Fruit fly (Drosophila melanogaster) whole organism, embryonic: ENCODE measurements around the gene Gr63a.

Experiments used
- CG10209 ChIP-seq: fragments of 200-800 bp; sonication (Bioruptor generic); optimal IDR thresholded peaks from 3 replicates; lab custom pipeline; 2017; ENCODE audit warnings: missing biosample characterization, mild to moderate bottlenecking, missing genetic modification characterization, missing genetic modification reagents
- CG1024 ChIP-seq: fragments of 200-800 bp; sonication (Bioruptor generic); IDR thresholded peaks from 2 replicates; pipeline ENCODE4 v1.3.6; 2022; ENCODE audit warnings: missing biosample characterization, missing genetic modification characterization
- CG11398 ChIP-seq: fragments of 200-800 bp; sonication (Bioruptor generic); optimal IDR thresholded peaks from 2 replicates; lab custom pipeline; 2016; ENCODE audit warnings: missing biosample characterization, missing genetic modification characterization
- CG12659 ChIP-seq: fragments of 200-800 bp; sonication (Bioruptor generic); optimal IDR thresholded peaks from 3 replicates; lab custom pipeline; 2017; ENCODE audit warnings: mild to moderate bottlenecking, missing biosample characterization, missing genetic modification reagents, missing genetic modification characterization
- CG15479 ChIP-seq: fragments of 200-800 bp; sonication (Bioruptor generic); optimal IDR thresholded peaks from 3 replicates; lab custom pipeline; 2019; ENCODE audit warnings: missing biosample characterization, mild to moderate bottlenecking, missing genetic modification characterization, moderate library complexity
- CG15514 ChIP-seq: fragments of 200-800 bp; sonication (Bioruptor generic); optimal IDR thresholded peaks from 3 replicates; lab custom pipeline; 2017; ENCODE audit warnings: missing biosample characterization, missing genetic modification characterization, mild to moderate bottlenecking, moderate library complexity, missing genetic modification reagents
- CG15601 ChIP-seq: fragments of 200-800 bp; sonication (Bioruptor generic); optimal IDR thresholded peaks from 3 replicates; lab custom pipeline; 2019; ENCODE audit warnings: missing biosample characterization, mild to moderate bottlenecking, missing genetic modification characterization, moderate library complexity
- CG16779 ChIP-seq: fragments of 200-800 bp; sonication (Bioruptor generic); IDR thresholded peaks from 2 replicates; pipeline ENCODE4 v1.3.6; 2022; ENCODE audit warnings: missing biosample characterization, missing genetic modification characterization
- CG17802 ChIP-seq: fragments of 200-800 bp; sonication (Bioruptor generic); optimal IDR thresholded peaks from 2 replicates; lab custom pipeline; 2018; ENCODE audit warnings: missing biosample characterization, mild to moderate bottlenecking, missing genetic modification characterization, moderate library complexity
- CG18262 ChIP-seq: fragments of 200-800 bp; optimal IDR thresholded peaks from 3 replicates; lab custom pipeline; 2019; ENCODE audit warnings: missing biosample characterization, mild to moderate bottlenecking, missing genetic modification characterization, moderate library complexity
- CG2875 ChIP-seq: fragments of 200-800 bp; sonication (Bioruptor generic); optimal IDR thresholded peaks from 2 replicates; lab custom pipeline; 2017; ENCODE audit warnings: missing biosample characterization, mild to moderate bottlenecking, missing genetic modification characterization, missing genetic modification reagents
- CG6175 ChIP-seq: fragments of 200-800 bp; sonication (Bioruptor generic); IDR thresholded peaks from 3 replicates; pipeline ENCODE4 v1.3.6; 2022; ENCODE audit warnings: missing biosample characterization, missing genetic modification characterization
- CG7839 ChIP-seq: fragments of 200-800 bp; sonication (Bioruptor generic); optimal IDR thresholded peaks from 3 replicates; lab custom pipeline; 2018; ENCODE audit warnings: missing biosample characterization, mild to moderate bottlenecking, missing genetic modification characterization, moderate library complexity
- CG8478 ChIP-seq: fragments of >200 bp; optimal IDR thresholded peaks from 2 replicates; lab custom pipeline; 2018
- CG9876 ChIP-seq: fragments of 200-800 bp; sonication (Bioruptor generic); optimal IDR thresholded peaks from 2 replicates; lab custom pipeline; 2016; ENCODE audit warnings: missing biosample characterization, missing genetic modification characterization
- CkIIα-i1 ChIP-seq: fragments of 200-800 bp; sonication (Bioruptor generic); IDR thresholded peaks from 2 replicates; pipeline ENCODE4 v1.3.6; 2022; ENCODE audit warnings: missing biosample characterization, missing genetic modification characterization
- Dad ChIP-seq: fragments of 200-800 bp; sonication (Bioruptor generic); optimal IDR thresholded peaks from 3 replicates; lab custom pipeline; 2016; ENCODE audit warnings: missing biosample characterization, missing genetic modification characterization
- Dbx ChIP-seq: fragments of 200-800 bp; sonication (Bioruptor generic); IDR thresholded peaks from 3 replicates; pipeline ENCODE4 v1.3.6; 2022; ENCODE audit warnings: missing biosample characterization, missing genetic modification characterization
- H15 ChIP-seq: fragments of 200-800 bp; sonication (Bioruptor generic); IDR thresholded peaks from 3 replicates; pipeline ENCODE4 v1.3.6; 2022; ENCODE audit warnings: missing biosample characterization, missing genetic modification characterization
- HHEX ChIP-seq: fragments of 200-800 bp; sonication (Bioruptor generic); optimal IDR thresholded peaks from 3 replicates; lab custom pipeline; 2017; ENCODE audit warnings: missing biosample characterization, mild to moderate bottlenecking, missing genetic modification characterization, missing genetic modification reagents
- HLH54F ChIP-seq: fragments of 200-800 bp; sonication (Bioruptor generic); optimal IDR thresholded peaks from 3 replicates; lab custom pipeline; 2016; ENCODE audit warnings: missing biosample characterization, missing genetic modification characterization
- Hr39 ChIP-seq: fragments of >200 bp; optimal IDR thresholded peaks from 2 replicates; lab custom pipeline; 2017
- Hr51 ChIP-seq, 2 experiments: fragments of 200-800 bp; sonication (Bioruptor generic); optimal IDR thresholded peaks; 2 replicates in 1 of 2; 3 replicates in 1 of 2; lab custom pipeline; 2016 to 2018; ENCODE audit warnings: missing biosample characterization in 2 of 2, missing genetic modification characterization in 2 of 2, mild to moderate bottlenecking in 1 of 2, moderate library complexity in 1 of 2
- Mes4 ChIP-seq: fragments of 200-800 bp; sonication (Bioruptor generic); optimal IDR thresholded peaks from 2 replicates; lab custom pipeline; 2016; ENCODE audit warnings: missing biosample characterization, missing genetic modification characterization
- Nf-YB ChIP-seq: fragments of 200-800 bp; sonication (Bioruptor generic); optimal IDR thresholded peaks from 3 replicates; lab custom pipeline; 2019; ENCODE audit warnings: missing biosample characterization, mild to moderate bottlenecking, missing genetic modification characterization, moderate library complexity
- Oli ChIP-seq: fragments of 200-800 bp; sonication (Bioruptor generic); optimal IDR thresholded peaks from 2 replicates; lab custom pipeline; 2018; ENCODE audit warnings: missing biosample characterization, mild to moderate bottlenecking, missing genetic modification characterization, moderate library complexity
- Optix ChIP-seq: fragments of 200-800 bp; sonication (Bioruptor generic); IDR thresholded peaks from 3 replicates; pipeline ENCODE4 v1.3.6; 2022; ENCODE audit warnings: missing biosample characterization, missing genetic modification characterization
- Pdp1 ChIP-seq, 2 experiments: fragments of 200-800 bp; sonication (Bioruptor generic); optimal IDR thresholded peaks; 3 replicates each; lab custom pipeline; 2016; ENCODE audit warnings: missing biosample characterization in 2 of 2, missing genetic modification characterization in 2 of 2, mild to moderate bottlenecking in 1 of 2, moderate library complexity in 1 of 2
- Ptx1 ChIP-seq: fragments of 200-800 bp; sonication (Bioruptor generic); IDR thresholded peaks from 2 replicates; pipeline ENCODE4 v1.3.6; 2022; ENCODE audit warnings: missing biosample characterization, missing genetic modification characterization
- Sry-β ChIP-seq: fragments of 200-800 bp; sonication (Bioruptor generic); optimal IDR thresholded peaks from 2 replicates; lab custom pipeline; 2018; ENCODE audit warnings: missing biosample characterization, mild to moderate bottlenecking, missing genetic modification characterization, moderate library complexity
- Taf1 ChIP-seq: fragments of 200-800 bp; sonication (Bioruptor generic); IDR thresholded peaks from 2 replicates; pipeline ENCODE4 v1.3.6; 2022; ENCODE audit warnings: missing biosample characterization, missing genetic modification characterization
- ac ChIP-seq: fragments of 200-800 bp; sonication (Bioruptor generic); optimal IDR thresholded peaks from 3 replicates; lab custom pipeline; 2017; ENCODE audit warnings: missing biosample characterization, mild to moderate bottlenecking, missing genetic modification characterization
- bab2 ChIP-seq: fragments of 200-800 bp; sonication (Bioruptor generic); optimal IDR thresholded peaks from 2 replicates; lab custom pipeline; 2016; ENCODE audit warnings: missing biosample characterization, missing genetic modification characterization
- bbx ChIP-seq: fragments of 200-800 bp; sonication (Bioruptor generic); IDR thresholded peaks from 2 replicates; pipeline ENCODE4 v1.3.6; 2022; ENCODE audit warnings: missing biosample characterization, missing genetic modification characterization; ENCODE audit not compliant: partially characterized antibody
- bowl ChIP-seq: fragments of 200-800 bp; sonication (Bioruptor generic); IDR thresholded peaks from 2 replicates; pipeline ENCODE4 v1.3.6; 2022; ENCODE audit warnings: missing biosample characterization, missing genetic modification characterization
- crol ChIP-seq: fragments of 200-800 bp; sonication (Bioruptor generic); IDR thresholded peaks from 2 replicates; pipeline ENCODE4 v1.3.6; 2022; ENCODE audit warnings: missing biosample characterization, missing genetic modification characterization
- da ChIP-seq: fragments of 200-800 bp; sonication (Bioruptor generic); optimal IDR thresholded peaks from 2 replicates; lab custom pipeline; 2016; ENCODE audit warnings: missing biosample characterization, missing genetic modification characterization
- dimm ChIP-seq: fragments of 200-800 bp; sonication (Bioruptor generic); IDR thresholded peaks from 2 replicates; pipeline ENCODE4 v1.3.6; 2022; ENCODE audit warnings: missing biosample characterization, missing genetic modification characterization
- ewg ChIP-seq: fragments of 200-800 bp; sonication (Bioruptor generic); optimal IDR thresholded peaks from 3 replicates; lab custom pipeline; 2017; ENCODE audit warnings: mild to moderate bottlenecking, missing biosample characterization, missing genetic modification reagents, missing genetic modification characterization
- fu2 ChIP-seq: fragments of 200-800 bp; sonication (Bioruptor generic); optimal IDR thresholded peaks from 2 replicates; lab custom pipeline; 2016; ENCODE audit warnings: missing biosample characterization, missing genetic modification characterization
- h ChIP-seq: fragments of >200 bp; optimal IDR thresholded peaks from 2 replicates; lab custom pipeline; 2017
- kay ChIP-seq: fragments of 200-800 bp; sonication (Bioruptor generic); optimal IDR thresholded peaks from 2 replicates; lab custom pipeline; 2016; ENCODE audit warnings: missing biosample characterization, missing genetic modification characterization
- lab ChIP-seq: fragments of 200-800 bp; sonication (Bioruptor generic); optimal IDR thresholded peaks from 3 replicates; lab custom pipeline; 2017; ENCODE audit warnings: missing biosample characterization, missing genetic modification characterization, mild to moderate bottlenecking, moderate library complexity, missing genetic modification reagents
- lmd ChIP-seq: fragments of 200-800 bp; sonication (Bioruptor generic); IDR thresholded peaks from 2 replicates; pipeline ENCODE4 v1.3.6; 2022; ENCODE audit warnings: missing biosample characterization, missing genetic modification characterization
- pho ChIP-seq: fragments of 200-800 bp; sonication (Bioruptor generic); optimal IDR thresholded peaks from 2 replicates; lab custom pipeline; 2016; ENCODE audit warnings: missing biosample characterization, missing genetic modification characterization
- scrt ChIP-seq: fragments of 200-800 bp; sonication (Bioruptor generic); optimal IDR thresholded peaks from 2 replicates; lab custom pipeline; 2018; ENCODE audit warnings: missing biosample characterization, mild to moderate bottlenecking, missing genetic modification characterization, moderate library complexity
- sima ChIP-seq: fragments of 200-800 bp; sonication (Bioruptor generic); optimal IDR thresholded peaks from 2 replicates; lab custom pipeline; 2016; ENCODE audit warnings: missing biosample characterization, missing genetic modification characterization
- unpg ChIP-seq: fragments of 200-800 bp; sonication (Bioruptor generic); optimal IDR thresholded peaks from 3 replicates; lab custom pipeline; 2018; ENCODE audit warnings: missing biosample characterization, mild to moderate bottlenecking, missing genetic modification characterization, moderate library complexity
- vvl ChIP-seq: fragments of 200-800 bp; sonication (Bioruptor generic); IDR thresholded peaks from 2 replicates; pipeline ENCODE4 v1.3.6; 2022; ENCODE audit warnings: missing biosample characterization, missing genetic modification characterization

Gene Gr63a

DNA sequence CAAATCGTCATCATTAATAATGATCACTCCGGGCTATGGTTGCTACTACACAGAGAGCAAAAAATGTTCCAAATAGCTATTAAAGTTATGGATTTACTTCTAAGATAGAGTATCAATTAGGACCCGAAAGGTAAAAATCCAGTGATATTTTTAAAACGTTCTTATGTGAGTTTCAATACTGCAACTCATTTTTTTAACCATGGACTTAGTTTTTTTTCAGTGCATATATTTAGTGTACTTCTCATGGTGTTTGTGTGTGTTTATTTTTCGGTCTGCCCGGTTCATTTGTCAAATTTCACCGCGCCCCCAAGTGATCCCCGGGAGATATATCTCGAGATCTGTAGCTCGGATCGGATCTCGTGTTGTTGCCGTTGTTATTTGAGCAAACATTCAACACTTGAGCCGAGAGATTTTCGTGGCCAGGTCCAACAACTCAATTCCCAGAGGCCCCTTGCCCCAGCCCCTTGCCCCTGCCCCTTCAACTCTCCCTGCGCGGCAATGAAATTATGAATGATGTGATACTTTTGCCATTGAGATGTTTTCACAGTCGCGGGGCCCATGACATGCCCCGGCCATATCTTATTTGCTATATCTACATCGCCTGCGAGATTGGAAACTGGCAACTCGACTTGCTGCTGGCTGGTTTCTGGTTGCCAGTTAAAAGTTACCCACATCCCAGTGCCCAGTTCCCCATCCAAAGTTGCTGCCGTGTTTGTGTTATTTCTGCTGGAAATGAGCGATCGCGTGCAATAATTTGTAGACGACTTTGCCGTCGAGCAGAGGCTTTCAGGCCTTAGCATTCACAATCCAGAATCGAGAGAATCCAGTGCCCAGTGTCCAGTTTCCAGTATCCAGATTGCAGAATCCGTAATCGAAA lies 33.7 kb downstream of the Gr63a start (continued):
- TF ChIP-seq Hr51 (GFP tag; optimal IDR thresholded peaks at IDR 0.05; lab: Kevin White, UChicago) (peak; percentile 29 to 59), CG6175 (GFP tag; lab: Robert Waterston, UW) (peak; percentile 42; the same call in 1 of the 3 replicates), kay (GFP tag; lab: Kevin White, UChicago) (peak; percentile 32), Dad (peak; percentile 22), CG17802 (tag; lab: Kevin White, UChicago) (no peak), CG15479 (no peak), CG7839 (peak; percentile 73), CG9876 (GFP tag; lab: Kevin White, UChicago) (peak; percentile 27), Dbx (no peak), Mes4 (GFP tag; lab: Kevin White, UChicago) (peak; percentile 70), scrt (GFP tag; lab: Kevin White, UChicago) (no peak), CG15514 (GFP tag; lab: Kevin White, UChicago) (no peak), CG18262 (tag; lab: Kevin White, UChicago) (peak; percentile 83), CG16779 (no peak), da (GFP tag; lab: Kevin White, UChicago) (peak; percentile 32), Hr39 (lab: Kevin White, UChicago) (no peak), unpg (GFP tag; lab: Kevin White, UChicago) (peak; percentile 74), H15 (GFP tag; lab: Robert Waterston, UW) (0 out of 3 replicates have a peak, but pooled peaks have one; percentile 43), Taf1 (GFP tag; lab: Robert Waterston, UW) (no peak), pho (GFP tag; lab: Kevin White, UChicago) (no peak), crol (GFP tag; lab: Robert Waterston, UW) (peak; percentile 81), CG12659 (peak; percentile 29), HLH54F (GFP tag; lab: Kevin White, UChicago) (peak; percentile 3), dimm (GFP tag; lab: Robert Waterston, UW) (no peak), sima (GFP tag; lab: Kevin White, UChicago) (no peak), vvl (GFP tag; lab: Robert Waterston, UW) (peak; percentile 51; the same call in 1 of the 2 replicates), HHEX (GFP tag; lab: Kevin White, UChicago) (peak; percentile 38), ac (GFP tag; lab: Kevin White, UChicago) (no peak), CG8478 (lab: Kevin White, UChicago) (no peak), bab2 (GFP tag; lab: Kevin White, UChicago) (peak; percentile 74), ewg (peak; percentile 55), Sry-β (no peak), Optix (GFP tag; lab: Robert Waterston, UW) (peak; percentile 31; the same call in 1 of the 3 replicates), fu2 (GFP tag; lab: Kevin White, UChicago) (peak; percentile 7), bowl (no peak), Ptx1 (GFP tag; lab: Robert Waterston, UW) (peak; percentile 66), h (no peak), CkIIα-i1 (GFP tag; lab: Robert Waterston, UW) (no peak), CG10209 (GFP tag; lab: Kevin White, UChicago) (peak; percentile 71), lab (GFP tag; lab: Kevin White, UChicago) (peak; percentile 37), CG15601 (peak; percentile 74), CG11398 (GFP tag; lab: Kevin White, UChicago) (peak; percentile 72), lmd (GFP tag; lab: Robert Waterston, UW) (peak; percentile 52), Nf-YB (peak; percentile 56), CG2875 (GFP tag; lab: Kevin White, UChicago) (peak; percentile 22), CG1024 (peak; percentile 61; the same call in 1 of the 2 replicates), Pdp1 (GFP tag; optimal IDR thresholded peaks at IDR 0.05; lab: Kevin White, UChicago) (peak in 1 of 2 experiments; percentile 75), Oli (peak; percentile 78), bbx (GFP tag; lab: Robert Waterston, UW) (no peak)
